Worm (Caenorhabditis elegans): Measurements from ENCODE around the gene fbxb-104.

fbxb-104 gene

ce11 chrII:3438280-3438679 is 38.8 kb downstream of the fbxb-104 start:
- peak; percentile 90 for TF ChIP-seq blmp-1 (tag; optimal IDR thresholded peaks at IDR 0.05)
- TF ChIP-seq elt-1 (tag; optimal IDR thresholded peaks at IDR 0.05; ENCODE audit: borderline replicate concordance, insufficient read depth), result no peak

ce11 chrII:3437393-3437792 is 39.7 kb downstream of the fbxb-104 start:
- TF ChIP-seq ceh-83 (GFP tag; optimal IDR thresholded peaks at IDR 0.05) (peak; percentile 33), sptf-1 (tag; optimal IDR thresholded peaks at IDR 0.05) (no peak), unc-120 (tag; optimal IDR thresholded peaks at IDR 0.05; ENCODE audit: poor library complexity, severe bottlenecking) (no peak), lsy-2 (tag; optimal IDR thresholded peaks at IDR 0.05) (no peak)

ce11 chrII:3436412-3436811 is 40.7 kb downstream of the fbxb-104 start, which contains the start of gene skpo-2:
Gene skpo-2 (minus strand): TSS chrII:3436512.
- TF ChIP-seq drap-1 (GFP tag; optimal IDR thresholded peaks at IDR 0.05), result no peak
- no peak for TF ChIP-seq sptf-1 (tag; optimal IDR thresholded peaks at IDR 0.05)
- no peak for TF ChIP-seq ham-2 (GFP tag; optimal IDR thresholded peaks at IDR 0.05)
- no peak for TF ChIP-seq lsy-2 (tag; optimal IDR thresholded peaks at IDR 0.05)

DNA sequence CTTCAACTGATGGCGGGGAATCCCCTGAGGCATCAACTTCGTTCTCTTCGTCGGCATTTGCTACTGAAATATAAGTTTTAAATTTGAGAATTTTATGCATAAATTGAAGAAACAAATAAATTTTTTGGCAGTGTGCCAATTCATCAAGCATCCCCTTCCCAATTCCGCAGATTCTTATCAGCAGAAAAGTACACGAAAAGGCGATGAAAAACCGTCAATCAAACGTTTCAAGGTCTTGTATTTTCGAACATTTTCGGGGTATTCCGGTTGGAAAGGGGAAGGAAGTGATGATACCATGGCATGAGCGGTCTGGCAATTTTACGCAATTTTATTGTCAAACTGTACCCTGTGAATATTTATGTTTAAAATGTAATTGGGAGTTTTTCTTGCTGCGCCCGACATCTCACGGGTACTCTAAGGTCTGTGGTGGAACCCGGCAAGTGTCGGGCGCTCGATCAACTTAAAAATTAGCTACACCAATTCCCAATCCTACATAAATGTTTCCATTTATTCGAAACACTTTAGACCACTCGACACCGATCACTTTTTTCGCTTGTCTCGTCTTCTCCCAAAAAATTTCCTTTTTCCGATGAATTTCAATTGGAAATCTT is 42.1 kb downstream of the fbxb-104 start:
- no peak for TF ChIP-seq snpc-4 (tag; optimal IDR thresholded peaks at IDR 0.05)
- no peak for TF ChIP-seq cnd-1 (tag; optimal IDR thresholded peaks at IDR 0.05)
- TF ChIP-seq lsy-2 (tag; optimal IDR thresholded peaks at IDR 0.05), result no peak
- no peak for TF ChIP-seq unc-120 (tag; optimal IDR thresholded peaks at IDR 0.05; ENCODE audit: poor library complexity, severe bottlenecking)

DNA sequence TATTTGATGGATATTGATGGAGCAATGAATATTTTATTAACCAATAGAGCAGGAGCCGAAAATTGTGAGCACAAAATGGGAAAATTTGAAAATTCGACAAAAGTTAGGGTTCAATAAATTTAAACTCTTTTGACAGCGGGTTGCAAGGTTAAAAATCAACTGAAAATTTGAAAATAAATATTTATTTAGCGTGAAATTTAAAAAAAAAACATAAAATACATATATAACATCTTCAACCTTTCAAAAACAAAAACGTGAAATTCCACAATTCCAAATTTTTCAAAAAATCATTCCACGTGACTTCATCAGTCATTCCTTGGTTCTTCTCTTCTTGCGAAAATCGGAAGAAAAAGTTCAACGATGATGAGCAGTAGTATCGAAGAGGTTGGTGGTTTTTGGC is 47.7 kb downstream of the fbxb-104 start, which contains the start of gene C16C8.18:
Gene C16C8.18 (plus strand): TSS at position 301 of the 400 bp plus-strand sequence.
- TF ChIP-seq elt-3 (tag; optimal IDR thresholded peaks at IDR 0.05) (no peak), sptf-1 (tag; optimal IDR thresholded peaks at IDR 0.05) (no peak), bed-3 (GFP tag; optimal IDR thresholded peaks at IDR 0.05) (no peak), ztf-11 (tag; optimal IDR thresholded peaks at IDR 0.05) (no peak), ceh-83 (GFP tag; optimal IDR thresholded peaks at IDR 0.05) (no peak), ceh-43 (GFP tag; optimal IDR thresholded peaks at IDR 0.05) (no peak), nhr-12 (tag; optimal IDR thresholded peaks at IDR 0.05) (no peak), mls-2 (tag; optimal IDR thresholded peaks at IDR 0.05) (no peak), sem-2 (GFP tag; optimal IDR thresholded peaks at IDR 0.05) (no peak), blmp-1 (tag; optimal IDR thresholded peaks at IDR 0.05) (no peak), nhr-76 (tag; optimal IDR thresholded peaks at IDR 0.05) (no peak), unc-62 (GFP tag; optimal IDR thresholded peaks at IDR 0.05) (no peak), drap-1 (GFP tag; optimal IDR thresholded peaks at IDR 0.05) (no peak), ceh-39 (tag; optimal IDR thresholded peaks at IDR 0.05) (no peak), lin-13 (tag; optimal IDR thresholded peaks at IDR 0.05) (no peak), M03D4.4 (tag; optimal IDR thresholded peaks at IDR 0.05) (no peak), ces-1 (GFP tag; optimal IDR thresholded peaks at IDR 0.05) (no peak), hlh-1 (tag; optimal IDR thresholded peaks at IDR 0.05) (no peak), mep-1 (tag; optimal IDR thresholded peaks at IDR 0.05) (no peak)

- TF ChIP-seq ces-1 (GFP tag; optimal IDR thresholded peaks at IDR 0.05), result peak; percentile 71
- no peak for TF ChIP-seq lin-13 (tag; optimal IDR thresholded peaks at IDR 0.05)
- TF ChIP-seq sptf-1 (tag; optimal IDR thresholded peaks at IDR 0.05), result peak; percentile 16
These were observed 48.8 kb downstream of the fbxb-104 start for ce11 chrII:3428158-3428704.

Data from whole organism, mixed stage, embryonic.